Worm (Caenorhabditis elegans): ENCODE measurements around the gene lec-10.

Gene lec-10

ce11 chrV:6464765-6465164, 24.2 kb downstream of the lec-10 start, which contains the start of gene unc-83 (continued):
- no peak for TF ChIP-seq lsy-27 (tag; optimal IDR thresholded peaks at IDR 0.05; ENCODE audit: borderline replicate concordance, insufficient read depth)

ce11 chrV:6464238-6464637, 24.7 kb downstream of the lec-10 start:
- TF ChIP-seq die-1 (tag; optimal IDR thresholded peaks at IDR 0.05) (no peak), attf-6 (GFP tag; IDR thresholded peaks at IDR 0.05) (no peak), nhr-120 (GFP tag; IDR thresholded peaks at IDR 0.05) (no peak), ceh-40 (GFP tag; IDR thresholded peaks at IDR 0.05) (no peak), Y95B8A.8 (GFP tag; IDR thresholded peaks at IDR 0.05) (no peak)

ce11 chrV:6462606-6463005, 26.3 kb downstream of the lec-10 start:
- TF ChIP-seq ztf-3 (GFP tag; optimal IDR thresholded peaks at IDR 0.05) (no peak), nhr-80 (tag; optimal IDR thresholded peaks at IDR 0.05) (peak; percentile 48), hmg-1.2 (GFP tag; IDR thresholded peaks at IDR 0.05) (peak; percentile 22; the same call in 1 of the 2 replicates), attf-5 (GFP tag; optimal IDR thresholded peaks at IDR 0.05) (peak; percentile 30), lin-40 (tag; optimal IDR thresholded peaks at IDR 0.05) (peak; percentile 7), let-607 (tag; optimal IDR thresholded peaks at IDR 0.05) (no peak)

- no peak for TF ChIP-seq F52B5.7 (tag; optimal IDR thresholded peaks at IDR 0.05)
- no peak for TF ChIP-seq nfyb-1 (GFP tag; IDR thresholded peaks at IDR 0.05)
- TF ChIP-seq sdz-38 (tag; optimal IDR thresholded peaks at IDR 0.05) = no peak
- no peak for TF ChIP-seq nhr-90 (tag; optimal IDR thresholded peaks at IDR 0.05)
- no peak for TF ChIP-seq lin-40 (tag; optimal IDR thresholded peaks at IDR 0.05)
- TF ChIP-seq atf-7 (tag; optimal IDR thresholded peaks at IDR 0.05) = no peak
- no peak for TF ChIP-seq athp-1 (tag; optimal IDR thresholded peaks at IDR 0.05)
These were observed 27.7 kb downstream of the lec-10 start for ce11 chrV:6461250-6461649.

ce11 chrV:6458302-6458998, 30.5 kb downstream of the lec-10 start:
- TF ChIP-seq nhr-90 (tag; optimal IDR thresholded peaks at IDR 0.05) (no peak), snpc-1.1 (tag; optimal IDR thresholded peaks at IDR 0.05; ENCODE audit: insufficient read depth) (no peak), ceh-100 (GFP tag; IDR thresholded peaks at IDR 0.05) (no peak), nhr-80 (tag; optimal IDR thresholded peaks at IDR 0.05) (no peak), bed-2 (GFP tag; IDR thresholded peaks at IDR 0.05) (no peak), let-526 (GFP tag; IDR thresholded peaks at IDR 0.05) (no peak), madf-6 (GFP tag; IDR thresholded peaks at IDR 0.05) (no peak), hmg-1.2 (GFP tag; IDR thresholded peaks at IDR 0.05) (no peak), xnd-1 (tag; optimal IDR thresholded peaks at IDR 0.05) (no peak), rec-8 (tag; optimal IDR thresholded peaks at IDR 0.05) (no peak), nfya-1 (tag; optimal IDR thresholded peaks at IDR 0.05; ENCODE audit: borderline replicate concordance, insufficient read depth) (no peak), T26A5.8 (tag; optimal IDR thresholded peaks at IDR 0.05) (no peak), ztf-22 (GFP tag; optimal IDR thresholded peaks at IDR 0.05) (no peak), nfyb-1 (GFP tag; IDR thresholded peaks at IDR 0.05) (no peak)

- TF ChIP-seq fkh-3 (tag; optimal IDR thresholded peaks at IDR 0.05) = no peak
- no peak for TF ChIP-seq F52B5.7 (tag; optimal IDR thresholded peaks at IDR 0.05)
- no peak for TF ChIP-seq egrh-3 (GFP tag; IDR thresholded peaks at IDR 0.05)
- no peak for TF ChIP-seq nhr-90 (tag; optimal IDR thresholded peaks at IDR 0.05)
- no peak for TF ChIP-seq xnd-1 (tag; optimal IDR thresholded peaks at IDR 0.05)
- no peak for TF ChIP-seq him-1 (tag; optimal IDR thresholded peaks at IDR 0.05)
- TF ChIP-seq hmg-1.2 (GFP tag; IDR thresholded peaks at IDR 0.05) = no peak
These were observed 32.0 kb downstream of the lec-10 start for ce11 chrV:6456903-6457302.

Data from whole organism, young adult.